Worm (Caenorhabditis elegans): ENCODE results near the gene C05B5.4.

The C05B5.4 gene

DNA sequence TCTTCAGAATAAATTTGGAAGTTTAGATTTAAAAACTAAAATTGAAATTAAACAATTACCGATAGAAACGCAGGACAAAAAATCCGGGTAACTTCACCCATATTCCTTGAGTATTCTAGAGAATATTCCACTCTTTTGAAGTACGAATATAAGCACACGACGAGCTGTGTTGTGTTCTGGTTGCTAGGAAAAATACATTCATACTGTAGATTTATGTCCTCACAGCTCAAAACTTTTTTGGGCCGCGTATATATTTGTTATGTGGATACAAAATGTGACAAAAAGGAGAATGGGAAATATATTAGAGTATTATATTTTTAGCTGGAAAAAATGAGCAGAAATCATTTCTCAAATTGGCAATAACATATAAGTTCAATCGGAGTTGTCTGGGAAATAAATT, 39.5 kb downstream of the C05B5.4 start, which contains the start of gene M04D8.5:
TSS of gene M04D8.5 (minus strand) at position 101 of the 400 bp plus-strand sequence.
- TF ChIP-seq nhr-48 (tag; optimal IDR thresholded peaks at IDR 0.05) (no peak), php-3 (GFP tag; IDR thresholded peaks at IDR 0.05) (no peak), F37D6.2 (tag; optimal IDR thresholded peaks at IDR 0.05) (no peak), tag-97 (GFP tag; IDR thresholded peaks at IDR 0.05) (no peak), skn-1 (tag; optimal IDR thresholded peaks at IDR 0.05) (no peak), ZK337.2 (GFP tag; IDR thresholded peaks at IDR 0.05) (no peak), egl-43 (GFP tag; IDR thresholded peaks at IDR 0.05) (no peak), ceh-82 (tag; optimal IDR thresholded peaks at IDR 0.05) (no peak), daf-16 (GFP tag; optimal IDR thresholded peaks at IDR 0.05) (no peak), daf-16 (tag; optimal IDR thresholded peaks at IDR 0.05) (no peak), nhr-25 (tag; optimal IDR thresholded peaks at IDR 0.05; ENCODE audit: borderline replicate concordance, insufficient read depth) (no peak)

ce11 chrIII:10033881-10034280, 40.2 kb downstream of the C05B5.4 start, which contains the start of gene M04D8.8:
Gene M04D8.8, plus strand, starts transcription at chrIII:10034181.
- TF ChIP-seq nhr-111 (GFP tag; optimal IDR thresholded peaks at IDR 0.05) (no peak), unc-62 (GFP tag; optimal IDR thresholded peaks at IDR 0.05 in 1 of 2) (peak in 1 of 2 experiments; percentile 7), unc-62 (tag; optimal IDR thresholded peaks at IDR 0.05) (no peak), nhr-48 (tag; optimal IDR thresholded peaks at IDR 0.05) (no peak)

ce11 chrIII:10035783-10036182, 42.1 kb downstream of the C05B5.4 start, which contains the start of gene xbx-3:
Gene xbx-3, plus strand, starts transcription at chrIII:10035945.
- peak; percentile 63 for TF ChIP-seq nhr-11 (tag; optimal IDR thresholded peaks at IDR 0.05)
- TF ChIP-seq T20F7.1 (GFP tag; optimal IDR thresholded peaks at IDR 0.05), result no peak

DNA sequence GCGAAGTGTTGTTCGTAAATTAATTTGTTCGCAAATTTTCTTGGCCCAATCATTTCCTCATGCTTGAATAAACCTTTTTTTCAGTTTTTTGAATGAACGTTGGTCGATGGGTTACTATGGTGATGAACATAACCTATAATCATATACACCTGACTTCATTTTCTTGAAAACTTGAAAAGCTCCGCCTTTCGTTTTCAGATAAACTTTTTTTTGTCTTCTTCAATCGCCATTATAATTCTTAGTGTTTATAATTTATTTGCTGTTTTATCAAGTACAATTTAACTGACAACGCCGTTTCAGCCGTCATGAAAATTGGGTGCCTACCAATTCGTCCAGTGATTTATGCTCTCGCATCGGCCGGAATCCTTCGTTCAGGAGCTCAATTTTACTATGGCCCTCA, 43.5 kb downstream of the C05B5.4 start, which contains the start of gene M04D8.7:
TSS of gene M04D8.7 (plus strand) at position 301 of the 400 bp plus-strand sequence.
- peak in 1 of 2 experiments; percentile 41 for TF ChIP-seq unc-62 (GFP tag; optimal IDR thresholded peaks at IDR 0.05 in 1 of 2)
- TF ChIP-seq unc-62 (tag; optimal IDR thresholded peaks at IDR 0.05), result no peak
- no peak for TF ChIP-seq madf-5 (GFP tag; IDR thresholded peaks at IDR 0.05)

DNA sequence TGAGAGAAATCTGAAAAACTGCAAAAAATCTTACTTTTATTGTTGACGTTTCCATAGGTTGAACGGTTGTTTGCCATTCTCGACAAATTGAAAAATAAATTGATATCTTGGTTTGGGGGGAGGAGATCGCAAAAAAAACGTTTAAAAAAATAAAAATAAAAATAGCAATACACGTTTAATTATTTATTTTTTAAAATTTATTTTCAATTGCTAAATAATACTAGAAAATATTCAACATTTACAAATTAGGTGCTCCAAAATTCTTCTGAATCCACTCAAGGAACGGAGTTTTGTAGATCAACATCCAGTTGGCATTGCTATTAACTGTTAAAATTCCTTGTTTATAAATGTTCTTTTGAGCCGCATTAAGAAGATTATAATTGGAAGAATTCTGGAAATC, 46.3 kb downstream of the C05B5.4 start, which contains the start of gene T16G12.7:
TSS of gene T16G12.7 (minus strand) at position 101 of the 400 bp plus-strand sequence.
- TF ChIP-seq hmg-1.1 (GFP tag; IDR thresholded peaks at IDR 0.05), result no peak
- no peak for TF ChIP-seq zfp-3 (GFP tag; conservative IDR thresholded peaks at IDR 0.05)
- no peak for TF ChIP-seq nhr-41 (GFP tag; IDR thresholded peaks at IDR 0.05)
- no peak for TF ChIP-seq ama-1 (optimal IDR thresholded peaks at IDR 0.05)
